Worm (Caenorhabditis elegans) whole organism, L1 larva: ENCODE measurements around the gene kbp-1.

Experiments
- aly-2 ChIP-seq: fragments of 150-350 bp; optimal IDR thresholded peaks from 2 replicates; lab custom pipeline; 2014; ENCODE audit warnings: missing biosample characterization, missing genetic modification characterization
- ceh-82 ChIP-seq, 3 experiments: fragments of 150-350 bp in 1 of 3; sonication (generic microtip) in 2 of 3; optimal IDR thresholded peaks; 2 replicates each; lab custom pipeline; 2014 to 2017; ENCODE audit warnings: missing biosample characterization in 3 of 3, missing genetic modification characterization in 3 of 3
- egl-27 ChIP-seq, 2 experiments: fragments of 150-350 bp in 1 of 2; sonication (generic microtip); optimal IDR thresholded peaks; 3 replicates each; lab custom pipeline; 2017 to 2018; ENCODE audit warnings: missing biosample characterization in 2 of 2, missing genetic modification characterization in 2 of 2, missing genetic modification reagents in 2 of 2
- nhr-28 ChIP-seq: fragments of 150-350 bp; optimal IDR thresholded peaks from 2 replicates; lab custom pipeline; 2014; ENCODE audit warnings: missing biosample characterization, missing genetic modification characterization
- nhr-47 ChIP-seq: sonication (generic microtip); optimal IDR thresholded peaks from 2 replicates; lab custom pipeline; 2016; ENCODE audit warnings: mild to moderate bottlenecking, missing genetic modification characterization, moderate library complexity, missing compliant biosample characterization
- nhr-71 ChIP-seq: sonication (generic microtip); optimal IDR thresholded peaks from 2 replicates; lab custom pipeline; 2016; ENCODE audit warnings: mild to moderate bottlenecking, missing genetic modification characterization, moderate library complexity, missing compliant biosample characterization
- unc-86 ChIP-seq: sonication (generic microtip); optimal IDR thresholded peaks from 2 replicates; lab custom pipeline; 2016; ENCODE audit warnings: missing genetic modification characterization, missing compliant biosample characterization
- vab-15 ChIP-seq: sonication (generic microtip); optimal IDR thresholded peaks from 2 replicates; lab custom pipeline; 2017; ENCODE audit warnings: missing genotype, mild to moderate bottlenecking, missing genetic modification characterization, missing compliant biosample characterization
- ztf-11 ChIP-seq, 2 experiments: sonication (generic microtip); optimal IDR thresholded peaks; 2 replicates each; lab custom pipeline; 2016 to 2017; ENCODE audit warnings: missing genetic modification characterization in 2 of 2, missing biosample characterization in 1 of 2, missing compliant biosample characterization in 1 of 2

DNA sequence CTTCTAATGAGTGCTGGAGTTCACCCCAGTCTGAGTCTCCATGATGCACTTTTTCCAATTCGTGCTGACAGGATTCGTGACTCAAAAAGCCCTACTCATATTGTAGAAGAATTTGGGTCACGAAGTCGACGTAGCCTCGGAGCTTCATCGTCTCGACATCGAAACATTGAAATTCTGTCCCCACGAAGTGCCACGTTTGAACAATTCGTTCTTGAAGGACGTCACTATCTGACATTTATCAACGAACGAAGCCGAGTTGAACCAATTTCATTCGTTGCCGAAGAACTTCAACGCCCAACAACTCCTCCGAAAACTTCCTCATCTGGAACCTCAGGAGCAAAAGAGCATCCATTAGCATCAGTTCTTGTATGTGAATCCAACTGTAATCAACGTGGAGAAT is 30.3 kb upstream of the kbp-1 start:
- TF ChIP-seq ceh-82 (tag; optimal IDR thresholded peaks at IDR 0.05; lab: Kevin White, UChicago) (no peak), unc-86 (tag; lab: Kevin White, UChicago) (no peak), nhr-28 (no peak), aly-2 (tag; lab: Kevin White, UChicago) (no peak), nhr-47 (no peak), egl-27 (tag; optimal IDR thresholded peaks at IDR 0.05; lab: Kevin White, UChicago) (no peak), vab-15 (no peak), nhr-71 (tag; lab: Kevin White, UChicago) (no peak), ztf-11 (tag; optimal IDR thresholded peaks at IDR 0.05; lab: Kevin White, UChicago) (no peak)
